Fruit fly (Drosophila melanogaster): ENCODE data around the gene CG5968.
A peak's percentile ranks its signal among the peaks of the same experiment; 100 is the strongest.

The CG5968 gene

DNA sequence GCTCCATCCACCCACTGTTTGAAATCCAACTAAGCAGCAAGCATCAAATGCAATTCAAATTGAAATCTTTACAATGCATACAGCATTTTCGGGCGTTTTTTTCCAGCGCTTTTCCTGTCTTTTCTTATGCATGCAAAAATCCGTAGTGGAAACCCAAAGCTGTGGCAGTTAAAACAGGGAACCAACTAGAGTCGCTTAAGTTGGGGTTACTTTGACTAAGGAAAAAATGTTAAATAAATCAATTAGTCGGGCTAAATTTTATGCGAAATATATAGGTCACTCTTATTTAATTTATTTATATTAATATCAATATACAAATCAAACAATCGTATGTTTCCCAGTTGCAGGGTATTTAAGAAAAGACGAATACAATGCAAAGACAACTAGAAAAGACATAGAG is 46.2 kb upstream of the CG5968 start:
- no peak for TF ChIP-seq fru (GFP tag; optimal IDR thresholded peaks at IDR 0.05)
- TF ChIP-seq sv (GFP tag; optimal IDR thresholded peaks at IDR 0.05) = no peak
- no peak for TF ChIP-seq br (GFP tag; optimal IDR thresholded peaks at IDR 0.05)
- no peak for TF ChIP-seq N (GFP tag; optimal IDR thresholded peaks at IDR 0.05)
- no peak for TF ChIP-seq Hr83 (GFP tag; optimal IDR thresholded peaks at IDR 0.05; ENCODE audit: poor library complexity, severe bottlenecking)
- no peak for TF ChIP-seq dmrt93B (GFP tag; optimal IDR thresholded peaks at IDR 0.05)
- no peak for TF ChIP-seq lola (GFP tag; optimal IDR thresholded peaks at IDR 0.05)
- no peak for TF ChIP-seq Sp1 (GFP tag; optimal IDR thresholded peaks at IDR 0.05)
- TF ChIP-seq HLH106 (tag; optimal IDR thresholded peaks at IDR 0.05) = no peak
- TF ChIP-seq GATAd (GFP tag; optimal IDR thresholded peaks at IDR 0.05) = no peak
- TF ChIP-seq Rel (GFP tag; optimal IDR thresholded peaks at IDR 0.05) = no peak
- TF ChIP-seq Rel (tag; optimal IDR thresholded peaks at IDR 0.05) = no peak

dm6 chr2L:16594628-16595027 is 44.9 kb upstream of the CG5968 start:
- TF ChIP-seq sage (GFP tag; optimal IDR thresholded peaks at IDR 0.05) (no peak), Dfd (GFP tag; optimal IDR thresholded peaks at IDR 0.05) (no peak), Jra (GFP tag; optimal IDR thresholded peaks at IDR 0.05) (no peak), GATAd (GFP tag; optimal IDR thresholded peaks at IDR 0.05) (no peak), tai (GFP tag; optimal IDR thresholded peaks at IDR 0.05) (no peak), Vsx2 (GFP tag; optimal IDR thresholded peaks at IDR 0.05; ENCODE audit: partially characterized antibody) (no peak), Hnf4 (GFP tag; optimal IDR thresholded peaks at IDR 0.05) (no peak), Myc (optimal IDR thresholded peaks at IDR 0.05) (no peak), Abd-B (GFP tag; optimal IDR thresholded peaks at IDR 0.05) (no peak), foxo (GFP tag; optimal IDR thresholded peaks at IDR 0.05) (no peak), N (GFP tag; optimal IDR thresholded peaks at IDR 0.05) (no peak), OdsH (GFP tag; optimal IDR thresholded peaks at IDR 0.05) (no peak), jim (GFP tag; optimal IDR thresholded peaks at IDR 0.05) (no peak)

DNA sequence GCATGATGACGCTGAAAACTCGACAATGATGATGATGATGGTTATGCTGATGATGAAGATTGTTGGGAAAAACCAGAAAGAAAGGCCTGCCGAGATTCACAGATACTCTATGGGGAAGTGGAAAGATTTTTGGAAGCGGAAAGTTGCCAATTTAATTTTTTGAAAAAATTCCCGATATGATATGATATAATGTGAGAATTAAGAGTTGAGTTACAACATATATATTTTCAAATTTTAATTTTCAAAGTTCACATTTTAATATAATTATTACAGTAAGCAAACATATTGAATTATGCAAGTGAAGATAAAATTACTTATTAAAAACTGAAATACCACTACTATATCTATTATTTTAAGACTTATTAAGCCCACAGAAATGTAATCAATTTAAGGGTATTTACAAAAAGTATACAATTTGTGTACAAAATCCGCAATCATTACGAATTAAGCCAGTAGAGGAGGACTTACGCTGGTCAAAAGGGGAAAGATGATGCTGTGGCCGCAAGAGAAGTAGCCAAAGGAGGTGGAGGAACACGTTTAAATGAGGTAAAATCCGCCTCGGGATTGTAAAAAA is 44.2 kb upstream of the CG5968 start:
- TF ChIP-seq ey (GFP tag; optimal IDR thresholded peaks at IDR 0.05) (no peak), pan (optimal IDR thresholded peaks at IDR 0.05) (no peak), tai (GFP tag; optimal IDR thresholded peaks at IDR 0.05) (no peak), Sp1 (GFP tag; optimal IDR thresholded peaks at IDR 0.05) (peak; percentile 28), HLH106 (tag; optimal IDR thresholded peaks at IDR 0.05) (peak; percentile 15), dl (GFP tag; optimal IDR thresholded peaks at IDR 0.05; ENCODE audit: insufficient read depth in 1 of 2, partially characterized antibody in 2 of 2) (no peak), rgr (GFP tag; optimal IDR thresholded peaks at IDR 0.05) (no peak), br (GFP tag; optimal IDR thresholded peaks at IDR 0.05) (no peak), woc (GFP tag; optimal IDR thresholded peaks at IDR 0.05) (peak; percentile 7), h (GFP tag; optimal IDR thresholded peaks at IDR 0.05) (peak; percentile 10), Dif (GFP tag; optimal IDR thresholded peaks at IDR 0.05; ENCODE audit: partially characterized antibody) (no peak), CG32264 (GFP tag; optimal IDR thresholded peaks at IDR 0.05) (no peak), Rel (GFP tag; optimal IDR thresholded peaks at IDR 0.05) (no peak), Rel (tag; optimal IDR thresholded peaks at IDR 0.05) (no peak), sv (GFP tag; optimal IDR thresholded peaks at IDR 0.05) (no peak), foxo (GFP tag; optimal IDR thresholded peaks at IDR 0.05) (peak in 1 of 2 experiments; percentile 8), Hnf4 (GFP tag; optimal IDR thresholded peaks at IDR 0.05) (no peak), lola (GFP tag; optimal IDR thresholded peaks at IDR 0.05) (no peak), Abd-B (GFP tag; optimal IDR thresholded peaks at IDR 0.05) (no peak), psq (GFP tag; optimal IDR thresholded peaks at IDR 0.05) (peak; percentile 19), fru (GFP tag; optimal IDR thresholded peaks at IDR 0.05) (peak; percentile 10), GATAd (GFP tag; optimal IDR thresholded peaks at IDR 0.05) (no peak)

DNA sequence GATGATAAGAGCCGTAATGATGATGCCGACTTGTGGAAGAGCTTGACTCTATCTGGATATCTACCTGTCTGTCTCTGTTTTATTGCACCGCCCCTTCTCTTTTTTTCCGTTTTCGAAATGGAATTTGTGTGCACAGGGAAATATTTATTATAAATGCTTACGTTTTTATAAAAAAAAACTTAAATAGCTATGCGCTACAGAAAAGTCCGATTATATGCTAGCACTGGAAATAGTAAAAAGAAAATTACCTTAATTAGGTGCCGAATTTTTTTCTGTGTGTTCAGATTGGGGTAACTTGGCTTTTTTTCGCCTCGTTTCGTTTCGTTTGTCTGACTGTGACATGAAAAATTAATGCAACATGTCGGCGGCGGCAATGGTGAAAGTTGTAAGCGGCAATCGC is 42.2 kb upstream of the CG5968 start:
- TF ChIP-seq h (GFP tag; optimal IDR thresholded peaks at IDR 0.05) = peak; percentile 69
- peak; percentile 60 for TF ChIP-seq ey (GFP tag; optimal IDR thresholded peaks at IDR 0.05)
- peak; percentile 24 for TF ChIP-seq psq (GFP tag; optimal IDR thresholded peaks at IDR 0.05)
- peak; percentile 42 for TF ChIP-seq OdsH (GFP tag; optimal IDR thresholded peaks at IDR 0.05)
- peak; percentile 2 for TF ChIP-seq dmrt93B (GFP tag; optimal IDR thresholded peaks at IDR 0.05)
- no peak for TF ChIP-seq Mio (GFP tag; optimal IDR thresholded peaks at IDR 0.05)
- TF ChIP-seq br (GFP tag; optimal IDR thresholded peaks at IDR 0.05) = peak; percentile 61
- TF ChIP-seq woc (GFP tag; optimal IDR thresholded peaks at IDR 0.05) = peak; percentile 41
- peak; percentile 61 for TF ChIP-seq rgr (GFP tag; optimal IDR thresholded peaks at IDR 0.05)
- no peak for TF ChIP-seq usp (GFP tag; optimal IDR thresholded peaks at IDR 0.05)
- TF ChIP-seq HLH106 (tag; optimal IDR thresholded peaks at IDR 0.05) = peak; percentile 49
- TF ChIP-seq sage (GFP tag; optimal IDR thresholded peaks at IDR 0.05) = peak; percentile 2
- TF ChIP-seq GATAd (GFP tag; optimal IDR thresholded peaks at IDR 0.05) = no peak
- peak; percentile 68 for TF ChIP-seq fru (GFP tag; optimal IDR thresholded peaks at IDR 0.05)
- peak in 1 of 2 experiments; percentile 30 for TF ChIP-seq foxo (GFP tag; optimal IDR thresholded peaks at IDR 0.05)
- TF ChIP-seq Dif (GFP tag; optimal IDR thresholded peaks at IDR 0.05; ENCODE audit: partially characterized antibody) = no peak
- peak; percentile 37 for TF ChIP-seq Hnf4 (GFP tag; optimal IDR thresholded peaks at IDR 0.05)
- TF ChIP-seq dl (GFP tag; optimal IDR thresholded peaks at IDR 0.05; ENCODE audit: insufficient read depth in 1 of 2, partially characterized antibody in 2 of 2) = no peak
